Worm (Caenorhabditis elegans) whole organism, young adult: ENCODE results near the gene epg-4.
A peak's percentile ranks its signal among the peaks of the same experiment; 100 is the strongest.

Source experiments
- B0035.1 ChIP-seq: sonication (generic microtip); optimal IDR thresholded peaks from 2 replicates; lab custom pipeline; 2016; ENCODE audit warnings: missing genetic modification characterization, mild to moderate bottlenecking, missing compliant biosample characterization, missing genotype, missing genetic modification reagents
- C17E4.6 ChIP-seq: fragments of 200-800 bp; sonication (Bioruptor generic); IDR thresholded peaks from 2 replicates; pipeline ENCODE4 v1.3.6; 2022; ENCODE audit warnings: missing genetic modification reagents, missing genetic modification characterization, missing compliant biosample characterization
- D2030.7 ChIP-seq: fragments of 200-800 bp; sonication (Bioruptor generic); IDR thresholded peaks from 2 replicates; pipeline ENCODE4 v1.3.6; 2022; ENCODE audit warnings: missing genetic modification reagents, missing genetic modification characterization, missing compliant biosample characterization
- F10E7.11 ChIP-seq: sonication (generic microtip); optimal IDR thresholded peaks from 2 replicates; lab custom pipeline; 2017; ENCODE audit warnings: mild to moderate bottlenecking, missing genetic modification characterization, moderate library complexity, missing compliant biosample characterization
- F22D6.2 ChIP-seq: sonication (generic microtip); optimal IDR thresholded peaks from 2 replicates; lab custom pipeline; 2016; ENCODE audit warnings: mild to moderate bottlenecking, missing genetic modification characterization, missing compliant biosample characterization
- F39B2.1 ChIP-seq: fragments of 200-800 bp; sonication (Bioruptor generic); IDR thresholded peaks from 2 replicates; pipeline ENCODE4 v1.3.6; 2022; ENCODE audit warnings: missing genetic modification reagents, missing genetic modification characterization, missing compliant biosample characterization
- K12H6.12 ChIP-seq: fragments of 200-800 bp; sonication (Bioruptor generic); optimal IDR thresholded peaks from 2 replicates; lab custom pipeline; 2018; ENCODE audit warnings: mild to moderate bottlenecking, missing genetic modification characterization, missing compliant biosample characterization
- T07F8.4 ChIP-seq: sonication (generic microtip); optimal IDR thresholded peaks from 2 replicates; lab custom pipeline; 2016; ENCODE audit warnings: mild to moderate bottlenecking, missing genetic modification characterization, moderate library complexity, missing compliant biosample characterization
- Y53G8AR.9 ChIP-seq: fragments of 200-800 bp; sonication (Bioruptor generic); conservative IDR thresholded peaks from 2 replicates; pipeline ENCODE4 v1.3.6; 2022; ENCODE audit warnings: missing genetic modification reagents, missing genetic modification characterization, missing compliant biosample characterization
- Y67H2A.10 ChIP-seq: fragments of 200-800 bp; sonication (Bioruptor generic); conservative IDR thresholded peaks from 2 replicates; pipeline ENCODE4 v1.3.6; 2022; ENCODE audit warnings: missing genetic modification reagents, missing genetic modification characterization, missing compliant biosample characterization
- ama-1 ChIP-seq, 3 experiments: fragments of 150-350 bp in 1 of 3; sonication (generic microtip) in 2 of 3; optimal IDR thresholded peaks; 2 replicates each; lab custom pipeline; 2014 to 2018; ENCODE audit warnings: missing biosample characterization in 2 of 3, missing genetic modification characterization in 2 of 3, missing genetic modification reagents in 2 of 3
- attf-3 ChIP-seq: fragments of 200-800 bp; sonication (Bioruptor generic); conservative IDR thresholded peaks from 2 replicates; pipeline ENCODE4 v1.3.6; 2022; ENCODE audit warnings: missing genetic modification reagents, missing genetic modification characterization, missing compliant biosample characterization
- attf-5 ChIP-seq: fragments of 200-800 bp; sonication (Bioruptor generic); optimal IDR thresholded peaks from 2 replicates; lab custom pipeline; 2018; ENCODE audit warnings: mild to moderate bottlenecking, missing genetic modification characterization, missing compliant biosample characterization
- cebp-1 ChIP-seq, 2 experiments: fragments of 200-800 bp in 1 of 2; sonication (Bioruptor generic) in 1 of 2; sonication (generic microtip) in 1 of 2; IDR thresholded peaks in 1 of 2; optimal IDR thresholded peaks in 1 of 2; 2 replicates each; pipeline versions ENCODE4 v1.3.6 to Lab custom; 2017 to 2022; ENCODE audit warnings: missing compliant biosample characterization in 2 of 2, missing genetic modification characterization in 2 of 2, mild to moderate bottlenecking in 1 of 2, missing genetic modification reagents in 1 of 2, moderate library complexity in 1 of 2
- chd-7 ChIP-seq: sonication (generic microtip); optimal IDR thresholded peaks from 2 replicates; lab custom pipeline; 2016; ENCODE audit warnings: mild to moderate bottlenecking, missing genetic modification characterization, moderate library complexity, missing compliant biosample characterization
- dpl-1 ChIP-seq: fragments of 150-350 bp; optimal IDR thresholded peaks from 2 replicates; lab custom pipeline; 2014; ENCODE audit warnings: missing biosample characterization, missing genetic modification reagents, missing genetic modification characterization
- efl-1 ChIP-seq: fragments of 150-350 bp; optimal IDR thresholded peaks from 2 replicates; lab custom pipeline; 2014; ENCODE audit warnings: missing biosample characterization, missing genetic modification reagents, missing genetic modification characterization
- ets-4 ChIP-seq: fragments of 200-800 bp; sonication (Bioruptor generic); optimal IDR thresholded peaks from 2 replicates; lab custom pipeline; 2018; ENCODE audit warnings: mild to moderate bottlenecking, missing genetic modification characterization, missing compliant biosample characterization
- gei-17 ChIP-seq: fragments of 200-800 bp; sonication (Bioruptor generic); optimal IDR thresholded peaks from 2 replicates; lab custom pipeline; 2018; ENCODE audit warnings: mild to moderate bottlenecking, missing genetic modification characterization, missing compliant biosample characterization
- hmg-1.2 ChIP-seq: fragments of 200-800 bp; sonication (Bioruptor generic); IDR thresholded peaks from 2 replicates; pipeline ENCODE4 v1.3.6; 2022; ENCODE audit warnings: missing genetic modification reagents, missing genetic modification characterization, missing compliant biosample characterization
- let-526 ChIP-seq: fragments of 200-800 bp; sonication (Bioruptor generic); IDR thresholded peaks from 2 replicates; pipeline ENCODE4 v1.3.6; 2022; ENCODE audit warnings: missing genetic modification reagents, missing genetic modification characterization, missing compliant biosample characterization
- lin-35 ChIP-seq, 3 experiments: fragments of 150-350 bp in 2 of 3; sonication (generic microtip) in 1 of 3; optimal IDR thresholded peaks; 2 replicates each; lab custom pipeline; 2014 to 2018; ENCODE audit warnings: missing biosample characterization in 3 of 3, missing genetic modification characterization in 3 of 3, missing genetic modification reagents in 3 of 3
- lin-54 ChIP-seq: fragments of 200-800 bp; sonication (Bioruptor generic); optimal IDR thresholded peaks from 2 replicates; lab custom pipeline; 2018; ENCODE audit warnings: mild to moderate bottlenecking, missing genetic modification characterization, missing compliant biosample characterization
- lsl-1 ChIP-seq: fragments of 200-800 bp; sonication (Bioruptor generic); optimal IDR thresholded peaks from 2 replicates; lab custom pipeline; 2018; ENCODE audit warnings: mild to moderate bottlenecking, missing genetic modification characterization, moderate library complexity, missing compliant biosample characterization
- nfyb-1 ChIP-seq: fragments of 200-800 bp; sonication (Bioruptor generic); IDR thresholded peaks from 2 replicates; pipeline ENCODE4 v1.3.6; 2022; ENCODE audit warnings: missing genetic modification reagents, missing genetic modification characterization, missing compliant biosample characterization
- nhr-80 ChIP-seq: sonication (generic microtip); optimal IDR thresholded peaks from 2 replicates; lab custom pipeline; 2016; ENCODE audit warnings: missing genetic modification characterization, missing compliant biosample characterization
- pha-4 ChIP-seq: fragments of 150-350 bp; sonication (generic microtip); optimal IDR thresholded peaks from 2 replicates; lab custom pipeline; 2014; ENCODE audit warnings: missing biosample characterization, missing genetic modification reagents, missing genetic modification characterization
- snpc-3.4 ChIP-seq: sonication (generic microtip); optimal IDR thresholded peaks from 2 replicates; lab custom pipeline; 2017; ENCODE audit warnings: missing genetic modification characterization, mild to moderate bottlenecking, missing compliant biosample characterization, antibody characterized with exemption, moderate library complexity, missing genotype, missing genetic modification reagents
- snpc-4 ChIP-seq, 5 experiments: fragments of 150-350 bp in 1 of 5; sonication (generic microtip) in 4 of 5; optimal IDR thresholded peaks; 2 replicates each; lab custom pipeline; 2014 to 2018; ENCODE audit warnings: missing genetic modification characterization in 5 of 5, missing biosample characterization in 3 of 5, antibody characterized with exemption in 2 of 5, mild to moderate bottlenecking in 2 of 5, missing compliant biosample characterization in 2 of 5, missing genotype in 2 of 5, moderate library complexity in 2 of 5, missing genetic modification reagents in 1 of 5
- tbp1 ChIP-seq: fragments of 200-800 bp; sonication (Bioruptor generic); optimal IDR thresholded peaks from 2 replicates; lab custom pipeline; 2018; ENCODE audit warnings: mild to moderate bottlenecking, missing genetic modification characterization, missing compliant biosample characterization
- ztf-25 ChIP-seq: fragments of 200-800 bp; sonication (Bioruptor generic); IDR thresholded peaks from 2 replicates; pipeline ENCODE4 v1.3.6; 2022; ENCODE audit warnings: missing genetic modification reagents, missing genetic modification characterization, missing compliant biosample characterization

Gene epg-4

DNA sequence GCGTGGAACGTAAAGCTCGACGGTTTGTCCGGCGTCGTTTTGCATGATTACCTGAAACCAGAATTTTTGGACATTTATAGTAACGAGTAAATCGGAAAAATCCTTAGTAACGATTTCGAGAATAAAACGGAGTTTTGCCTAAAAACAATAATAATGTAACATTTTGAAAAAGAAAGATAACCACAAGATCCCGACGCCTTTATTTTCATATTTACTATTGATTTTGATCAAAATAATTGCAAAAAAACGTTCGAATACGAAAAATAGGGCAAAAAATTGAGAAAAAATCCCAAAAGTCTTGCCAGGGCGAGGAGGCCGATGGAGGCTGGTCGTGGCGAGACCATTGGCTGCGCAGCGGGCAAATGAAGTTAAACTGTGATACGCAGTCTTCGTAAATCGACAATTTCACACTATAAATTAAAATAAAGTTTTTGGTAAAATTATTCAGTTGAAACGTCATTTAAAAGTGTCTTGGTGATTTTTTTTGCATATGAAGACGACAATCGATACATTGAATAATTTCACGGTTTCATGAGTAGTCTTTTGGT, 7.7 kb downstream of the epg-4 start, which contains the start of gene rps-21 (continued):
- peak; percentile 34 for TF ChIP-seq attf-3 (GFP tag; lab: Robert Waterston, UW)
- no peak for TF ChIP-seq ztf-25
- TF ChIP-seq nfyb-1 (GFP tag; lab: Robert Waterston, UW): peak; percentile 30; the same call in 1 of the 2 replicates
- TF ChIP-seq attf-5 (GFP tag; lab: Kevin White, UChicago): peak; percentile 62
- TF ChIP-seq ets-4: no peak
- TF ChIP-seq lin-35 (GFP tag; optimal IDR thresholded peaks at IDR 0.05; lab: Kevin White, UChicago): peak in 1 of 3 experiments; percentile 74
- TF ChIP-seq C17E4.6 (GFP tag; lab: Robert Waterston, UW): no peak
- 0 out of 2 replicates have a peak, but pooled peaks have one; percentile 25 for TF ChIP-seq D2030.7 (GFP tag; lab: Robert Waterston, UW)
- TF ChIP-seq Y53G8AR.9: 0 out of 2 replicates have a peak, but pooled peaks have one; percentile 14
- peak; percentile 51 for TF ChIP-seq dpl-1 (GFP tag; lab: Kevin White, UChicago)
- TF ChIP-seq snpc-3.4 (tag; lab: Kevin White, UChicago): peak; percentile 47
- TF ChIP-seq let-526: no peak
- TF ChIP-seq K12H6.12: peak; percentile 21
- peak; percentile 42 for TF ChIP-seq efl-1 (GFP tag; lab: Kevin White, UChicago)
- peak; percentile 42 for TF ChIP-seq nhr-80
- TF ChIP-seq lsl-1: peak; percentile 21
- no peak for TF ChIP-seq F39B2.1 (GFP tag; lab: Robert Waterston, UW)
- peak; percentile 89 for TF ChIP-seq hmg-1.2 (GFP tag; lab: Robert Waterston, UW)
- TF ChIP-seq cebp-1 (GFP tag; IDR thresholded peaks at IDR 0.05; lab: Robert Waterston, UW): 0 out of 2 replicates have a peak, but pooled peaks have one; percentile 10
- peak; percentile 42 for TF ChIP-seq cebp-1 (tag; optimal IDR thresholded peaks at IDR 0.05; lab: Kevin White, UChicago)

DNA sequence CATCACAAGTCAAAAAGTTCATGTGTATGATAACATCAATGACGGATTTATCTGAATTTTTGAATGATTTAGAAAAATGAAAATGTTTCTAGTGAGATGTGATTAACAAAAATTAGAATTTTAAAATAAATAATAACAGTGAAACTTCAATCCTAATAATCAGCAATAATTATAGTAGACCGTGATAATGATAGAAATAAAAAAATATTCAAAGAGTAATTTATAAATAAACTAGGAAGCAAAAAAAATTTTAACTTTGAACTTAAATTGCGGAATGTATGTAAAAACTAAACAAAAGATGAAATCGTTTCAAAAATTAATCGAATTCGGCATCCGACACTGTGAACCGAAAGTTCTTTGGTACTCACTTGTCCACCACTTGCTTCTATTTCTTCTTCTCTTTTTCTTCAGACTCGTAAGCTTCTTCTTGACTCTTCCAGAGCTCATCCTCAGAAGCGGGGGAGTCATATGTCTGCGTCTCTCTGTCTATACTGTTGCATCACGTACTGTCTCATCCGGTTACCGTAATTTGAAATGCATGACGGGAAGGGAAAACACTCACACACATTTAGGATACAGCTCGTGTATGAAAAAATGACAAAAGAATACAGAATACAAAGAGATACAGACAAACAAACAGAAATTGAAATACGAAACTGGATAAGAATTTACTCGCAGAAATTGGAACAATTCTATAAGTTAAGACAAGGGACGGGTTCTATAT, 11.1 kb downstream of the epg-4 start, which contains the start of gene mec-14:
Gene mec-14 (minus strand): TSS at position 51 of the 724 bp plus-strand sequence.
- TF ChIP-seq let-526: no peak
- TF ChIP-seq hmg-1.2 (GFP tag; lab: Robert Waterston, UW): peak; percentile 54; the same call in 1 of the 2 replicates

DNA sequence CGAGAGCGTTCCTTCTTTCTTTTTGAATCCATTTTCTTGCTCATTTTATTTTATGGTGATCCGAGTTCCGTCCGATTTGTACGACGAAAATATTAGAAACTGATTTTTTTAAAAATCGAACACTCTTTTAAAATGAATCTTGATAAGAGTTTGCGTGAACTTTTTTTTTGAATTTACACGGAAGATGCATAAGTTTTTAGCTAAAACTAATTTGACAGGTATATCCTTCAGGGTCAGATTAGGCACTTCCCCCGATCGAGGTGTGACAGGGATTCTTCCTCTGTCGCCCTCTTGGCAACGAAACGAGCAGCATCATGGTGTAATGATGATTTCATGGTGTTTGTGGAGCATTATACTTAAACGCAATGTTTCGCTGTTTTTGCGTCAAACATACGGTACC, 13.4 kb downstream of the epg-4 start, which contains the start of gene F37C12.18:
Gene F37C12.18 (minus strand): TSS at position 101 of the 400 bp plus-strand sequence.
- TF ChIP-seq ama-1 (optimal IDR thresholded peaks at IDR 0.05; lab: Kevin White, UChicago) (no peak), ama-1 (GFP tag; optimal IDR thresholded peaks at IDR 0.05; lab: Kevin White, UChicago) (no peak), B0035.1 (tag; lab: Kevin White, UChicago) (no peak), pha-4 (tag; lab: Kevin White, UChicago) (no peak), F10E7.11 (tag; lab: Kevin White, UChicago) (no peak), gei-17 (GFP tag; lab: Kevin White, UChicago) (no peak), attf-5 (GFP tag; lab: Kevin White, UChicago) (no peak), chd-7 (tag; lab: Kevin White, UChicago) (no peak), T07F8.4 (tag; lab: Kevin White, UChicago) (no peak), Y67H2A.10 (GFP tag; lab: Robert Waterston, UW) (no peak), tbp1 (GFP tag; lab: Kevin White, UChicago) (no peak)

DNA sequence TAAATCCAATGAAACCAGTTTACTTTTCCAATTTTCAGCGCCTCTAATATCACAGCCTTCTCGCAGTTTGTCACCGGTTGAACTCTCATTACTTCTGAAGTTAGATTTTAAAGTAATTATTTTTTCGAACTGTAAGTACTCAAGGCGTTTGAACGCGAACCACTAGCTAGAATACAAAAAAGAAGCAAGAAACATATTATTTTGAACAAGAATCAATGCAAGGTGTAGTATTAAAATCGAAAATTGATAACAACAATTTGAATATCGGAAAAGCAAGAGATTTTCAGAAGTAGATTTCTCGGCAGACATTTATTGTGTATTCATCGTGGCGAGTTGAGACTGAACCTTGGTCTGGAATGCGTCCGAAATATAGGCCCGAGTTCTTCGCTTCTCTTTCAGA, 16.0 kb downstream of the epg-4 start, which contains the start of gene exos-9:
Gene exos-9 (minus strand): TSS at position 101 of the 400 bp plus-strand sequence.
- no peak for TF ChIP-seq F22D6.2 (tag; lab: Kevin White, UChicago)
- peak; percentile 2 for TF ChIP-seq lin-54
- no peak for TF ChIP-seq snpc-4 (GFP tag; optimal IDR thresholded peaks at IDR 0.05; lab: Kevin White, UChicago)
- peak in 1 of 4 experiments; percentile 19 for TF ChIP-seq snpc-4 (tag; optimal IDR thresholded peaks at IDR 0.05; lab: Kevin White, UChicago)
